Fruit fly (Drosophila melanogaster): ENCODE measurements around the gene RpL34b.

RpL34b gene

DNA sequence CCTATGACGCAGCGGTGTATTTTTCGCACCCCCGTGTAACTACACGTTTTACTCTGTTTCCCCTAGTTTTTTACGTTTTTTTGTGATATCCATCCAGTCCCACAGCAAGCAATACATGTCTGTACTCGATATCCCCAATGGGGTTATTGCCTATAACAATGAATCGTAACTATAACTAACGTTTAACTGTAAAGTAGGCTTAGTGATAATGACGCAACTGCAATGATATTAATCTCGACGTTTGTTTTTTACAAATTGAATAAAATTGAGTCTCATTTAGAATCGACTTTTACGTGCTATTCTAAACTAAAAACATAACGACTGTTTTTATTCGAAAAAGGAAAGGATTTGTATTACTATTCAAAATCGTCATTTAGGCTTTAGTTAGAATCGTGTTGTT lies 15.9 kb upstream of the RpL34b start:
- TF ChIP-seq usp (GFP tag; optimal IDR thresholded peaks at IDR 0.05) (no peak), pan (optimal IDR thresholded peaks at IDR 0.05) (no peak), CG8478 (optimal IDR thresholded peaks at IDR 0.05) (no peak), psq (optimal IDR thresholded peaks at IDR 0.05) (no peak), Dll (optimal IDR thresholded peaks at IDR 0.05) (no peak), EcR (GFP tag; optimal IDR thresholded peaks at IDR 0.05) (no peak)

dm6 chr3R:9411928-9412640 lies 11.1 kb upstream of the RpL34b start, which contains the start of the genes Task7 and alpha-Man-IIa:
Gene Task7 (minus strand): TSS chr3R:9412293.
Gene alpha-Man-IIa (plus strand): TSS chr3R:9412548.
- TF ChIP-seq Dll (optimal IDR thresholded peaks at IDR 0.05) (no peak), EcR (GFP tag; optimal IDR thresholded peaks at IDR 0.05) (no peak), usp (GFP tag; optimal IDR thresholded peaks at IDR 0.05) (no peak), pan (optimal IDR thresholded peaks at IDR 0.05) (no peak), psq (optimal IDR thresholded peaks at IDR 0.05) (no peak), CG8478 (optimal IDR thresholded peaks at IDR 0.05) (no peak)

dm6 chr3R:9410182-9410581 lies 9.2 kb upstream of the RpL34b start, which contains the start of gene betaTub85D:
Gene betaTub85D (minus strand): TSS chr3R:9410282.
- no peak for TF ChIP-seq EcR (GFP tag; optimal IDR thresholded peaks at IDR 0.05)
- TF ChIP-seq Dll (optimal IDR thresholded peaks at IDR 0.05), result no peak
- no peak for TF ChIP-seq pan (optimal IDR thresholded peaks at IDR 0.05)
- no peak for TF ChIP-seq usp (GFP tag; optimal IDR thresholded peaks at IDR 0.05)
- TF ChIP-seq psq (optimal IDR thresholded peaks at IDR 0.05), result no peak
- TF ChIP-seq CG8478 (optimal IDR thresholded peaks at IDR 0.05), result no peak

- no peak for TF ChIP-seq CG8478 (optimal IDR thresholded peaks at IDR 0.05)
These were observed 7.0 kb upstream of the RpL34b start, which contains the start of gene CG44261 for dm6 chr3R:9408069-9408468. Gene CG44261 (minus strand): TSS chr3R:9408169.

DNA sequence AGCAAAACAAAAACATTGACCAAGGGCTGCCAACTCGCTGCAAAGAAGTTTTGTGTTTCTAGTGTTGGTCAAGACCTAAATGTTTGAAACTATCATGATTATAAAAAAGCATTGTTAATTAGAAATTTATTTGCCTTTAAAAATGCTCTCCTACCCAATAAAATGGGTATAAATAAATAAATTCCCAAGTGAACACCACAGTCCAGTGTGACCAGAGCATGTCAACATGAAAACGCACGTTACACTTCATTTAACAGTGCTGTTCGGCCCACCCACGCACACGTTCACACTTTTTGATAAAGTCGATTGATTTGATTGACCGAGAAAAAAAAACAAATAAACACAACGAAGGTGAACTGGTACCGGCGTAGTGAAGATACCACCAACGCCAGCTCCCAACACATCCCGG lies 3.1 kb upstream of the RpL34b start, which contains the start of the genes CG9356, BBIP1 and CG8135:
CG9356 (minus strand) TSS at position 166 of the 409 bp plus-strand sequence.
BBIP1 (plus strand) TSS at position 282 of the 409 bp plus-strand sequence.
CG8135 (plus strand) TSS at position 282 of the 409 bp plus-strand sequence.
- TF ChIP-seq EcR (GFP tag; optimal IDR thresholded peaks at IDR 0.05), result no peak
- no peak for TF ChIP-seq CG8478 (optimal IDR thresholded peaks at IDR 0.05)
- TF ChIP-seq psq (optimal IDR thresholded peaks at IDR 0.05), result no peak
- TF ChIP-seq Dll (optimal IDR thresholded peaks at IDR 0.05), result no peak
- no peak for TF ChIP-seq usp (GFP tag; optimal IDR thresholded peaks at IDR 0.05)
- TF ChIP-seq pan (optimal IDR thresholded peaks at IDR 0.05), result no peak

DNA sequence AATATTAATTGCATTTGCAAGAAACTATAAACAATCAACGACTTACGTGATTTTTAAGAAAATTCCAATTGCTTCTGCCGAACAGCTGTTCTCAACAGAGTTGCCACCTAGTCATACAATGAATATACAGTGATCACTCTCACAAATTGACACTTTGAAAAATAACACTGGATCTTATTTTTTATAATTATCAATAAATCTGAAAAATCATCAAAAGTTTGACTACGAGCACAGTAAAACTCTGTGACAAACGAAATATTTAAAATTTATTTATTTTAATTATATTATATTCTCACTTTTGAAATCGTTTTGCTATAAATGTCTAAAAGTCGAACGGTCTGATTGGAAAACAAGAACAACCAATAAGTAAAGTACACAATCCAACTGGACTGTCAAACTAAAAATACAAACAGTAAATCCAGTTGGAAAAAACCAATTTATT lies 1.1 kb downstream of the RpL34b start, which contains the start of gene CG34117:
CG34117 (minus strand) TSS at position 103 of the 442 bp plus-strand sequence.
- TF ChIP-seq usp (GFP tag; optimal IDR thresholded peaks at IDR 0.05) (no peak), CG8478 (optimal IDR thresholded peaks at IDR 0.05) (no peak), pan (optimal IDR thresholded peaks at IDR 0.05) (no peak), psq (optimal IDR thresholded peaks at IDR 0.05) (no peak), Dll (optimal IDR thresholded peaks at IDR 0.05) (no peak), EcR (GFP tag; optimal IDR thresholded peaks at IDR 0.05) (no peak)

- no peak for TF ChIP-seq pan (optimal IDR thresholded peaks at IDR 0.05)
- no peak for TF ChIP-seq CG8478 (optimal IDR thresholded peaks at IDR 0.05)
- no peak for TF ChIP-seq EcR (GFP tag; optimal IDR thresholded peaks at IDR 0.05)
- TF ChIP-seq usp (GFP tag; optimal IDR thresholded peaks at IDR 0.05), result no peak
- TF ChIP-seq psq (optimal IDR thresholded peaks at IDR 0.05), result no peak
- no peak for TF ChIP-seq Dll (optimal IDR thresholded peaks at IDR 0.05)
These were observed 2.0 kb downstream of the RpL34b start for dm6 chr3R:9399074-9399473.

DNA sequence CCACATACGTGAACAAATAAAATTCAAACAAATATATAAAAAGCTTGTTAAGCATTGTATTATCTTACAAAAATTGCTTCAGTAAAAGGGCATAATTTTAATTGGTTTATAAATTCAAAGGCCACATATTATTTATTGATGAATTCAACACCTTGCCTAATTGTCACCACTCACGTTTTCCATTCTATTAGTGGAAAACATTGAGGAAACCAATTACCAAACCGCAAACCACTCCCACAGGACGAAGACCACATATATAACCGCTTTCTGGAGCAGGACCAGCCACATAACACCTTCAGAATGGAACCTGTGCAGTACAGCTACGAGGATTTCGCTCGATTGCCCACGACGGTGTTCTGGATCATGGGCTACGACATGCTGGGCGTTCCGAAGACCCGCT lies 3.1 kb downstream of the RpL34b start, which contains the start of gene Or85f:
Or85f (plus strand) TSS at position 301 of the 400 bp plus-strand sequence.
- TF ChIP-seq psq (optimal IDR thresholded peaks at IDR 0.05), result no peak
- TF ChIP-seq EcR (GFP tag; optimal IDR thresholded peaks at IDR 0.05), result no peak
- TF ChIP-seq Dll (optimal IDR thresholded peaks at IDR 0.05), result no peak
- no peak for TF ChIP-seq pan (optimal IDR thresholded peaks at IDR 0.05)
- TF ChIP-seq CG8478 (optimal IDR thresholded peaks at IDR 0.05), result no peak
- TF ChIP-seq usp (GFP tag; optimal IDR thresholded peaks at IDR 0.05), result no peak

- no peak for TF ChIP-seq pan (optimal IDR thresholded peaks at IDR 0.05)
- no peak for TF ChIP-seq EcR (GFP tag; optimal IDR thresholded peaks at IDR 0.05)
- no peak for TF ChIP-seq usp (GFP tag; optimal IDR thresholded peaks at IDR 0.05)
- TF ChIP-seq CG8478 (optimal IDR thresholded peaks at IDR 0.05), result no peak
- no peak for TF ChIP-seq psq (optimal IDR thresholded peaks at IDR 0.05)
- no peak for TF ChIP-seq Dll (optimal IDR thresholded peaks at IDR 0.05)
These were observed 5.0 kb downstream of the RpL34b start for dm6 chr3R:9395998-9396397.

dm6 chr3R:9394385-9395042 lies 6.5 kb downstream of the RpL34b start, which contains the start of gene FER:
Gene FER (minus strand): TSS chr3R:9394546.
- no peak for TF ChIP-seq EcR (GFP tag; optimal IDR thresholded peaks at IDR 0.05)
- no peak for TF ChIP-seq pan (optimal IDR thresholded peaks at IDR 0.05)
- no peak for TF ChIP-seq Dll (optimal IDR thresholded peaks at IDR 0.05)
- TF ChIP-seq psq (optimal IDR thresholded peaks at IDR 0.05), result no peak
- TF ChIP-seq CG8478 (optimal IDR thresholded peaks at IDR 0.05), result no peak
- no peak for TF ChIP-seq usp (GFP tag; optimal IDR thresholded peaks at IDR 0.05)

DNA sequence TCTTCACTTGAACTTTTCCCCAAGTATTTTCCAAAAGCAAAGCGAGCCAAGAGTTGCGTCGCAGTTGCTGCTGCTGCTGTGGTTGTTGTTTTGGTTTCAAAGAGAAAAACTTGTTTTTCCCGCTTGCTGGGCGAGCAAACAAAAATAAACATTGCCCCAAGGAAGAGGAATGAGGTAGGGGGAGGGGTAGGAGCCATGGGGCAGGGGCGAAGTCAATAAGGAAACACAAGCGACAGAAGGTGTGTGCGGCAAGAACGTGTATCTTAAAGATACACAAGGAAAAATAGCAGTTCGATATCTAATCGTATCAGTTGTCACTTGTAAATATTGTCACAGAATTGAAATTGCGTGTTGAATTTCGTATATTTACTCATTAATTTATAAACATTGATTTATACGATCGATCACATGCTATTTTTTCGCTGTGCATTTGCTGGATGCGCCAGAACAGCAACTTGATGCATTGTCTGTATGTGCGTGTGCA lies 7.4 kb downstream of the RpL34b start:
- TF ChIP-seq pan (optimal IDR thresholded peaks at IDR 0.05) (no peak), CG8478 (optimal IDR thresholded peaks at IDR 0.05) (no peak), Dll (optimal IDR thresholded peaks at IDR 0.05) (no peak), psq (optimal IDR thresholded peaks at IDR 0.05) (no peak), EcR (GFP tag; optimal IDR thresholded peaks at IDR 0.05) (no peak), usp (GFP tag; optimal IDR thresholded peaks at IDR 0.05) (no peak)

All from whole organism.